2 fruit fly cellular contexts compared by ENCODE assay signal in the genomic region with DNA sequence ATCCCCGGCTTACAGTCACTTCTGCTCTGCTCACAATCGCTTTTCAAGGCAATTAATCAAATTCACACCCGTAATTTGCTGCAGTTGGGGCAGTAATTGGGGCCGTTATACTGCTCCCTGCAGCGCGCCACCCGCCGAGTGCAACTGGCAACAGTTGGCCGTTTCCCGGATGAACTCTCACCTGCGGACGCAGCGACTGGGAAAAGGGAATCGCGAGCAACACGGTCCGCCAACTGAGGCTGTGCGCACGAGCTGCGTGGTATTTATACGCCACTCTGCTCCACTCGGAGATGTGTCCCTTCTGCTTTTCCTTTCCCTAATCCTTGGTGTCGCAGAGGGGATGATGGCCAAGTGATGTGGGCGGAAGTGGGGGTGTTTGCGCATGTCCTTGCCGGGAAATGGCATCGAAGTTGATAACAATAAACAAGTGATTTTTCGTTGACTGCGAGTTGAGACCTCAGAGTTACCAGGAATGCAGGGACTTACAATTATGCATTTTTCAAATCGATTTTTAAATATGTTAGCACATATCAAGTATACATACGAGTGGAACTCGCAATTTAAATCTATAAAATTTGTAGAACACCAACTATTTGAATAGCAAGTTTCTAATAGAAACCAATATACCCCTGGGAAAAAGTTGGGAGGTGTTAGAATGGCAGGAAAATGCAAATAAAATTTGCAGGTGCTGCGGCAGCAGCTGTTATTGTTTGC.
TF ChIP-seq lines count a peak whose summit lies in the region.

A gene (minus strand): TSS at position 238 of the 714 bp plus-strand sequence.

TF ChIP-seq in whole organism, embryonic, 481 proteins besides CTCF, POLR2A, EP300 and RAD21 (continued from another document and continues in another):
- TF ChIP-seq CG32772 (GFP tag; IDR thresholded peaks at IDR 0.05; lab: Robert Waterston, UW) (peak; percentile 47; the same call in 1 of the 2 replicates), CG18619 (GFP tag; optimal IDR thresholded peaks at IDR 0.05; lab: Kevin White, UChicago) (no peak), fd3F (GFP tag; optimal IDR thresholded peaks at IDR 0.05; lab: Kevin White, UChicago) (no peak), CG15601 (tag; optimal IDR thresholded peaks at IDR 0.05; lab: Kevin White, UChicago) (no peak), stc (GFP tag; IDR thresholded peaks at IDR 0.05; lab: Robert Waterston, UW) (peak; percentile 47), CG7556 (GFP tag; optimal IDR thresholded peaks at IDR 0.05; lab: Kevin White, UChicago) (peak; percentile 13), HLH3B (GFP tag; IDR thresholded peaks at IDR 0.05; lab: Robert Waterston, UW) (peak; percentile 34; the same call in 1 of the 2 replicates), prd (optimal IDR thresholded peaks at IDR 0.05; lab: Kevin White, UChicago) (no peak), prd (GFP tag; IDR thresholded peaks at IDR 0.05; lab: Robert Waterston, UW) (0 out of 3 replicates have a peak, but pooled peaks have one; percentile 21), pan (optimal IDR thresholded peaks at IDR 0.05; lab: Kevin White, UChicago) (no peak), pan (GFP tag; optimal IDR thresholded peaks at IDR 0.05 in 1 of 2, IDR thresholded peaks at IDR 0.05 in 1 of 2) (peak in 1 of 2 experiments; percentile 39), CG8944 (GFP tag; optimal IDR thresholded peaks at IDR 0.05; lab: Kevin White, UChicago) (no peak), gsb-n (tag; optimal IDR thresholded peaks at IDR 0.05; lab: Kevin White, UChicago) (no peak), Mrtf (GFP tag; IDR thresholded peaks at IDR 0.05; lab: Robert Waterston, UW) (0 out of 3 replicates have a peak, but pooled peaks have one; percentile 21), E2f2 (GFP tag; IDR thresholded peaks at IDR 0.05; lab: Robert Waterston, UW) (peak; percentile 27; the same call in 1 of the 2 replicates), ttk (GFP tag; IDR thresholded peaks at IDR 0.05; lab: Robert Waterston, UW) (no peak), NK7.1 (GFP tag; optimal IDR thresholded peaks at IDR 0.05; lab: Kevin White, UChicago) (no peak), Dfd (GFP tag; optimal IDR thresholded peaks at IDR 0.05; lab: Kevin White, UChicago) (no peak), slbo (GFP tag; IDR thresholded peaks at IDR 0.05; lab: Robert Waterston, UW) (peak; percentile 56), grau (tag; optimal IDR thresholded peaks at IDR 0.05; lab: Kevin White, UChicago) (peak; percentile 26), danr (GFP tag; IDR thresholded peaks at IDR 0.05; lab: Robert Waterston, UW) (no peak), sisA (GFP tag; IDR thresholded peaks at IDR 0.05; lab: Robert Waterston, UW) (peak; percentile 30; the same call in 1 of the 2 replicates), ken (GFP tag; IDR thresholded peaks at IDR 0.05; lab: Robert Waterston, UW) (0 out of 3 replicates have a peak, but pooled peaks have one; percentile 22), fd64A (GFP tag; optimal IDR thresholded peaks at IDR 0.05; lab: Kevin White, UChicago) (no peak), Dip3 (GFP tag; optimal IDR thresholded peaks at IDR 0.05; lab: Kevin White, UChicago) (peak; percentile 4), Hmr (GFP tag; optimal IDR thresholded peaks at IDR 0.05; lab: Kevin White, UChicago) (peak; percentile 49), vvl (GFP tag; IDR thresholded peaks at IDR 0.05; lab: Robert Waterston, UW) (peak; percentile 46; the same call in 1 of the 2 replicates), pho (GFP tag; optimal IDR thresholded peaks at IDR 0.05; lab: Kevin White, UChicago) (peak; percentile 16), Camta (GFP tag; optimal IDR thresholded peaks at IDR 0.05; lab: Kevin White, UChicago) (no peak), CG18599 (GFP tag; optimal IDR thresholded peaks at IDR 0.05; lab: Kevin White, UChicago) (peak; percentile 26), CG10366 (GFP tag; IDR thresholded peaks at IDR 0.05; lab: Robert Waterston, UW) (peak; percentile 24), otp (GFP tag; IDR thresholded peaks at IDR 0.05; lab: Robert Waterston, UW) (no peak), Nf-YA (GFP tag; IDR thresholded peaks at IDR 0.05; lab: Robert Waterston, UW) (no peak), lilli (GFP tag; optimal IDR thresholded peaks at IDR 0.05; lab: Kevin White, UChicago) (peak; percentile 49), CG10654 (GFP tag; optimal IDR thresholded peaks at IDR 0.05; lab: Kevin White, UChicago) (no peak), Optix (GFP tag; IDR thresholded peaks at IDR 0.05; lab: Robert Waterston, UW) (no peak), ci (GFP tag; IDR thresholded peaks at IDR 0.05; lab: Robert Waterston, UW) (peak; percentile 39; the same call in 1 of the 3 replicates), Lhr (GFP tag; optimal IDR thresholded peaks at IDR 0.05; lab: Kevin White, UChicago) (no peak), esg (GFP tag; conservative IDR thresholded peaks at IDR 0.05; lab: Robert Waterston, UW) (peak; percentile 32; the same call in 1 of the 2 replicates), CG13123 (GFP tag; optimal IDR thresholded peaks at IDR 0.05; lab: Kevin White, UChicago) (no peak), CG3847 (GFP tag; IDR thresholded peaks at IDR 0.05; lab: Robert Waterston, UW) (0 out of 2 replicates have a peak, but pooled peaks have one; percentile 4), da (GFP tag; optimal IDR thresholded peaks at IDR 0.05; lab: Kevin White, UChicago) (no peak), cad (GFP tag; optimal IDR thresholded peaks at IDR 0.05; lab: Kevin White, UChicago) (no peak), repo (GFP tag; optimal IDR thresholded peaks at IDR 0.05; lab: Kevin White, UChicago) (no peak), CG12391 (tag; optimal IDR thresholded peaks at IDR 0.05; lab: Kevin White, UChicago) (peak; percentile 4), Sox102F (GFP tag; optimal IDR thresholded peaks at IDR 0.05; lab: Kevin White, UChicago) (peak; percentile 26), CG1792 (GFP tag; optimal IDR thresholded peaks at IDR 0.05; lab: Kevin White, UChicago) (no peak), Xrp1 (GFP tag; IDR thresholded peaks at IDR 0.05; lab: Robert Waterston, UW) (0 out of 2 replicates have a peak, but pooled peaks have one; percentile 14), CG7357 (GFP tag; IDR thresholded peaks at IDR 0.05; lab: Robert Waterston, UW) (no peak; the same call in 2 of the 3 replicates), CG2129 (GFP tag; IDR thresholded peaks at IDR 0.05; lab: Robert Waterston, UW; ENCODE audit: partially characterized antibody) (no peak), Deaf1 (tag; optimal IDR thresholded peaks at IDR 0.05; lab: Kevin White, UChicago) (peak; percentile 40), CG7786 (GFP tag; optimal IDR thresholded peaks at IDR 0.05; lab: Kevin White, UChicago) (peak; percentile 16), CG11723 (GFP tag; optimal IDR thresholded peaks at IDR 0.05; lab: Kevin White, UChicago) (no peak), Sry-β (GFP tag; optimal IDR thresholded peaks at IDR 0.05; lab: Kevin White, UChicago) (no peak), CG15514 (GFP tag; optimal IDR thresholded peaks at IDR 0.05; lab: Kevin White, UChicago) (peak; percentile 5), CG10209 (GFP tag; optimal IDR thresholded peaks at IDR 0.05; lab: Kevin White, UChicago) (peak; percentile 26), dmrt99B (tag; optimal IDR thresholded peaks at IDR 0.05; lab: Kevin White, UChicago) (no peak), zen2 (GFP tag; IDR thresholded peaks at IDR 0.05; lab: Robert Waterston, UW; ENCODE audit: partially characterized antibody) (0 out of 3 replicates have a peak, but pooled peaks have one; percentile 25), pzg (GFP tag; optimal IDR thresholded peaks at IDR 0.05; lab: Kevin White, UChicago) (peak; percentile 4)

TF ChIP-seq in whole organism, prepupa, 60 proteins besides CTCF, POLR2A, EP300 and RAD21 (continued from another document):
- no peak for TF ChIP-seq Sox15 (GFP tag; optimal IDR thresholded peaks at IDR 0.05; lab: Kevin White, UChicago)
- peak; percentile 16 for TF ChIP-seq net (GFP tag; optimal IDR thresholded peaks at IDR 0.05; lab: Kevin White, UChicago)
- no peak for TF ChIP-seq CG6163 (GFP tag; IDR thresholded peaks at IDR 0.05; lab: Robert Waterston, UW)
- TF ChIP-seq Sox102F (GFP tag; optimal IDR thresholded peaks at IDR 0.05; lab: Kevin White, UChicago), result peak; percentile 19
- TF ChIP-seq CG10669 (GFP tag; optimal IDR thresholded peaks at IDR 0.05; lab: Kevin White, UChicago), result no peak
- TF ChIP-seq CG8319 (GFP tag; optimal IDR thresholded peaks at IDR 0.05; lab: Kevin White, UChicago), result no peak
- TF ChIP-seq Ets21C (GFP tag; optimal IDR thresholded peaks at IDR 0.05; lab: Kevin White, UChicago), result peak; percentile 23
- peak; percentile 37 for TF ChIP-seq Hr39 (GFP tag; optimal IDR thresholded peaks at IDR 0.05; lab: Kevin White, UChicago)
- TF ChIP-seq acj6 (GFP tag; optimal IDR thresholded peaks at IDR 0.05; lab: Kevin White, UChicago), result peak; percentile 36
- no peak for TF ChIP-seq CG16779 (tag; optimal IDR thresholded peaks at IDR 0.05; lab: Kevin White, UChicago)
- no peak for TF ChIP-seq eg (GFP tag; IDR thresholded peaks at IDR 0.05; lab: Robert Waterston, UW)
- TF ChIP-seq CG31627 (GFP tag; optimal IDR thresholded peaks at IDR 0.05; lab: Kevin White, UChicago), result peak; percentile 17
- no peak for TF ChIP-seq Ets96B (tag; optimal IDR thresholded peaks at IDR 0.05; lab: Kevin White, UChicago)
- TF ChIP-seq CG6808 (GFP tag; optimal IDR thresholded peaks at IDR 0.05; lab: Kevin White, UChicago), result no peak
- no peak for TF ChIP-seq Sox14 (GFP tag; optimal IDR thresholded peaks at IDR 0.05; lab: Kevin White, UChicago)
- no peak for TF ChIP-seq Gug (GFP tag; IDR thresholded peaks at IDR 0.05; lab: Robert Waterston, UW)
- no peak for TF ChIP-seq CG3919 (GFP tag; optimal IDR thresholded peaks at IDR 0.05; lab: Kevin White, UChicago)
- TF ChIP-seq fd59A (GFP tag; optimal IDR thresholded peaks at IDR 0.05; lab: Kevin White, UChicago), result no peak
- no peak for TF ChIP-seq Lpt (GFP tag; optimal IDR thresholded peaks at IDR 0.05; lab: Kevin White, UChicago)
- TF ChIP-seq CG3032 (tag; optimal IDR thresholded peaks at IDR 0.05; lab: Kevin White, UChicago), result no peak
- no peak for TF ChIP-seq CG9139 (GFP tag; optimal IDR thresholded peaks at IDR 0.05; lab: Kevin White, UChicago)
- no peak for TF ChIP-seq Met (GFP tag; optimal IDR thresholded peaks at IDR 0.05; lab: Kevin White, UChicago)
- no peak for TF ChIP-seq pdm3 (GFP tag; optimal IDR thresholded peaks at IDR 0.05; lab: Kevin White, UChicago)
- TF ChIP-seq CG11762 (GFP tag; optimal IDR thresholded peaks at IDR 0.05; lab: Kevin White, UChicago; ENCODE audit: insufficient read depth), result no peak
- no peak for TF ChIP-seq fkh (GFP tag; optimal IDR thresholded peaks at IDR 0.05; lab: Kevin White, UChicago)
- no peak for TF ChIP-seq Eip93F (GFP tag; optimal IDR thresholded peaks at IDR 0.05; lab: Kevin White, UChicago)
- TF ChIP-seq spab (GFP tag; optimal IDR thresholded peaks at IDR 0.05; lab: Kevin White, UChicago), result no peak
- no peak for TF ChIP-seq dsx (GFP tag; optimal IDR thresholded peaks at IDR 0.05; lab: Kevin White, UChicago; ENCODE audit: poor library complexity, severe bottlenecking)
- no peak for TF ChIP-seq ss (GFP tag; optimal IDR thresholded peaks at IDR 0.05; lab: Kevin White, UChicago)
- 0 out of 2 replicates have a peak, but pooled peaks have one; percentile 18 for TF ChIP-seq CG15336 (GFP tag; IDR thresholded peaks at IDR 0.05; lab: Robert Waterston, UW)
- TF ChIP-seq OdsH (GFP tag; optimal IDR thresholded peaks at IDR 0.05; lab: Kevin White, UChicago), result no peak
